Fruit fly (Drosophila melanogaster): ENCODE data around the gene HP1e.

DNA sequence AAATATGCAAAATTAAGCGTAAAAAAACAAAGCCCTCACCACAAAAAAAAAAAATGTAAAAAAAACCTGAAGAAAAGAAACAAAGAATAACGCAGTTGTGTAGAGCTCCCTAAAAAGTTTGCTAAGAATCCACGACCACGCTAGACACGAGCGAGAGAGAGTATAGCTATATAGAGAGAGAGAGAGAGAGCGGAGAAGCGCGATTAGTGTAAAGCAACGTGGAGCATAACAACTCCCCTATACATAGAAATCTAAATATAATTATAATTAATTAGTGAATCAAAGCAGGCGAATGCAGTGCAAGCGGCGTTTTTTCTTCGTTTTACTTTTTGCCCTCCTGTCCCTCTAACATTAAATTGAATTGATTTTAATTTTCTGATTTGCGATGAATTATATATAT lies 37.8 kb downstream of the HP1e start:
- TF ChIP-seq CG8478 (optimal IDR thresholded peaks at IDR 0.05) (no peak), CTCF (optimal IDR thresholded peaks at IDR 0.05) (no peak)

Measured in S2 (cell line).